Fruit fly (Drosophila melanogaster): Measurements from ENCODE around the gene SH3PX1.
A peak's percentile ranks its signal among the peaks of the same experiment; 100 is the strongest.

The SH3PX1 gene

DNA sequence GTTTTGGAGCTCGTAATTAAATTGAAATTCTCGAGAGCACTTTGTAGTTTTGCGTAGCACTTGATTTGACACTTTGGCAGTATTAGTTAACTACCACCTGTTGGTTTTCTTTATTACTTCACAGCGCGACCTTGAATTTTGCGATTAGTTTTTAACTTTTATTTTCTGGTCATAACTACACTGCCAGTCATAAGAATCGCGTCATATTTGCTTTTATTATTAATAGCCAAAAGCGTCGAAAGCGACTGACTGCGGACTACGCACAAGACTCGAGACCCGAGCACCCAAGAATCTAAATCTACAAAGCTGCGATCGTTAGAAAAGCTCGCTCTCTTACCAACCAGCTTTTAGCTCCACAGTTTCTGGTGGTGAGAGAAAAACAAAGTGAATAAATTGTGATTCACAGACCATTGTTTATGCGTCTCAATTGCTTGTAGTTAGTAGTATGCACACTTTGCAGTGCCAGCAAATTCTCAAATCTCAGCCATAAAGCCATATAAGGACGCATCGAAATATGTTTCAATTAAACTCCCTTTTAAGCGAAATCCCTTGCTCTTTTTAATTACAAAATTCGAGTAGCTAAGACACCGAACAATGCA lies 46.6 kb upstream of the SH3PX1 start, which contains the start of gene CG42268 (continued):
- TF ChIP-seq kni (GFP tag; optimal IDR thresholded peaks at IDR 0.05) (no peak), Sox100B (GFP tag; optimal IDR thresholded peaks at IDR 0.05) (no peak), Hr51 (GFP tag; optimal IDR thresholded peaks at IDR 0.05) (no peak), Asciz (GFP tag; optimal IDR thresholded peaks at IDR 0.05) (no peak), CG18619 (GFP tag; optimal IDR thresholded peaks at IDR 0.05) (no peak), CG34376 (GFP tag; optimal IDR thresholded peaks at IDR 0.05) (peak; percentile 47), Fer3 (tag; optimal IDR thresholded peaks at IDR 0.05) (no peak), ftz-f1 (GFP tag; optimal IDR thresholded peaks at IDR 0.05) (peak; percentile 63), sr (GFP tag; IDR thresholded peaks at IDR 0.05) (no peak), CG42726 (GFP tag; IDR thresholded peaks at IDR 0.05; ENCODE audit: partially characterized antibody) (no peak), hbn (GFP tag; IDR thresholded peaks at IDR 0.05; ENCODE audit: partially characterized antibody) (no peak), Trl (optimal IDR thresholded peaks at IDR 0.05) (peak in 1 of 2 experiments; percentile 42), Trl (GFP tag; optimal IDR thresholded peaks at IDR 0.05) (no peak), Ets97D (GFP tag; optimal IDR thresholded peaks at IDR 0.05) (no peak), CG14014 (GFP tag; IDR thresholded peaks at IDR 0.05) (no peak), sim (GFP tag; IDR thresholded peaks at IDR 0.05) (no peak), Adf1 (GFP tag; IDR thresholded peaks at IDR 0.05) (peak; percentile 6; the same call in 1 of the 2 replicates), Sox102F (GFP tag; optimal IDR thresholded peaks at IDR 0.05) (no peak), CG12071 (GFP tag; optimal IDR thresholded peaks at IDR 0.05) (no peak), Atf3 (GFP tag; optimal IDR thresholded peaks at IDR 0.05) (no peak), Eip74EF (GFP tag; optimal IDR thresholded peaks at IDR 0.05) (no peak), HLHmδ (GFP tag; optimal IDR thresholded peaks at IDR 0.05) (no peak), CG7357 (GFP tag; IDR thresholded peaks at IDR 0.05) (no peak), CG1602 (GFP tag; optimal IDR thresholded peaks at IDR 0.05) (no peak), CG1647 (GFP tag; optimal IDR thresholded peaks at IDR 0.05) (no peak), nau (GFP tag; optimal IDR thresholded peaks at IDR 0.05) (no peak), CkIIα-i1 (GFP tag; IDR thresholded peaks at IDR 0.05) (no peak), CG15514 (GFP tag; optimal IDR thresholded peaks at IDR 0.05) (peak; percentile 10), Deaf1 (tag; optimal IDR thresholded peaks at IDR 0.05) (peak; percentile 85), Hey (tag; optimal IDR thresholded peaks at IDR 0.05) (no peak), CG17186 (GFP tag; optimal IDR thresholded peaks at IDR 0.05) (no peak), klu (GFP tag; IDR thresholded peaks at IDR 0.05) (no peak), CG6765 (GFP tag; optimal IDR thresholded peaks at IDR 0.05) (no peak), cwo (GFP tag; optimal IDR thresholded peaks at IDR 0.05) (peak; percentile 50), ATbp (GFP tag; optimal IDR thresholded peaks at IDR 0.05) (no peak), CG30403 (GFP tag; optimal IDR thresholded peaks at IDR 0.05) (no peak), Six4 (GFP tag; optimal IDR thresholded peaks at IDR 0.05) (no peak), al (GFP tag; IDR thresholded peaks at IDR 0.05) (no peak), Camta (GFP tag; optimal IDR thresholded peaks at IDR 0.05) (no peak), Scr (GFP tag; IDR thresholded peaks at IDR 0.05; ENCODE audit: partially characterized antibody) (no peak), CG13296 (GFP tag; optimal IDR thresholded peaks at IDR 0.05) (peak; percentile 20), CG13424 (tag; optimal IDR thresholded peaks at IDR 0.05) (no peak), CG10543 (GFP tag; optimal IDR thresholded peaks at IDR 0.05) (peak; percentile 21), tin (GFP tag; optimal IDR thresholded peaks at IDR 0.05) (no peak), fu2 (GFP tag; optimal IDR thresholded peaks at IDR 0.05) (no peak), CG3281 (GFP tag; optimal IDR thresholded peaks at IDR 0.05) (peak; percentile 29), scrt (GFP tag; optimal IDR thresholded peaks at IDR 0.05) (no peak), Bdp1 (GFP tag; optimal IDR thresholded peaks at IDR 0.05) (no peak), grau (tag; optimal IDR thresholded peaks at IDR 0.05) (no peak), CG6175 (GFP tag; IDR thresholded peaks at IDR 0.05) (no peak)

Data from whole organism, embryonic.